Worm (Caenorhabditis elegans) whole organism, mixed stage, embryonic: ENCODE measurements around the gene evl-20.

Source experiments
- M03D4.4 ChIP-seq: sonication (generic microtip); optimal IDR thresholded peaks from 2 replicates; lab custom pipeline; 2017; ENCODE audit warnings: mild to moderate bottlenecking, missing genetic modification characterization, missing compliant biosample characterization
- bed-3 ChIP-seq: fragments of 200-800 bp; sonication (Bioruptor generic); optimal IDR thresholded peaks from 3 replicates; lab custom pipeline; 2018; ENCODE audit warnings: mild to moderate bottlenecking, missing genetic modification characterization, moderate library complexity, missing compliant biosample characterization
- blmp-1 ChIP-seq: fragments of 150-350 bp; optimal IDR thresholded peaks from 2 replicates; lab custom pipeline; 2014; ENCODE audit warnings: missing biosample characterization, missing genetic modification characterization
- ceh-43 ChIP-seq: fragments of 200-800 bp; sonication (Bioruptor generic); optimal IDR thresholded peaks from 2 replicates; lab custom pipeline; 2018; ENCODE audit warnings: mild to moderate bottlenecking, missing genetic modification characterization, moderate library complexity, missing compliant biosample characterization
- ceh-83 ChIP-seq: fragments of 200-800 bp; sonication (Bioruptor generic); optimal IDR thresholded peaks from 2 replicates; lab custom pipeline; 2018; ENCODE audit warnings: mild to moderate bottlenecking, missing genetic modification characterization, missing compliant biosample characterization
- cnd-1 ChIP-seq: fragments of 200-800 bp; sonication (Bioruptor generic); optimal IDR thresholded peaks from 2 replicates; lab custom pipeline; 2018; ENCODE audit warnings: mild to moderate bottlenecking, missing genetic modification characterization, missing compliant biosample characterization
- drap-1 ChIP-seq: fragments of 200-800 bp; sonication (Bioruptor generic); optimal IDR thresholded peaks from 3 replicates; lab custom pipeline; 2018; ENCODE audit warnings: mild to moderate bottlenecking, missing genetic modification characterization, missing compliant biosample characterization
- elt-1 ChIP-seq: sonication (generic microtip); optimal IDR thresholded peaks from 2 replicates; lab custom pipeline; 2017; ENCODE audit warnings: missing genetic modification characterization, mild to moderate bottlenecking, missing compliant biosample characterization, antibody characterized with exemption, moderate library complexity, borderline replicate concordance; ENCODE audit not compliant: insufficient read depth
- elt-3 ChIP-seq: fragments of 150-350 bp; optimal IDR thresholded peaks from 2 replicates; lab custom pipeline; 2014; ENCODE audit warnings: missing biosample characterization, missing genetic modification characterization
- flh-1 ChIP-seq: fragments of 200-800 bp; sonication (Bioruptor generic); optimal IDR thresholded peaks from 2 replicates; lab custom pipeline; 2018; ENCODE audit warnings: mild to moderate bottlenecking, missing genetic modification characterization, moderate library complexity, missing compliant biosample characterization
- ham-2 ChIP-seq: fragments of 200-800 bp; sonication (Bioruptor generic); optimal IDR thresholded peaks from 2 replicates; lab custom pipeline; 2018; ENCODE audit warnings: mild to moderate bottlenecking, missing genetic modification characterization, missing compliant biosample characterization
- lin-13 ChIP-seq: fragments of 150-350 bp; optimal IDR thresholded peaks from 2 replicates; lab custom pipeline; 2014; ENCODE audit warnings: missing biosample characterization, missing genetic modification characterization
- lin-32 ChIP-seq: fragments of 200-800 bp; sonication (Bioruptor generic); optimal IDR thresholded peaks from 2 replicates; lab custom pipeline; 2018; ENCODE audit warnings: mild to moderate bottlenecking, missing genetic modification characterization, missing compliant biosample characterization
- lsy-2 ChIP-seq: fragments of 150-350 bp; optimal IDR thresholded peaks from 2 replicates; lab custom pipeline; 2014; ENCODE audit warnings: missing biosample characterization, missing genetic modification characterization
- mab-5 ChIP-seq: fragments of 150-350 bp; optimal IDR thresholded peaks from 2 replicates; lab custom pipeline; 2014; ENCODE audit warnings: missing biosample characterization, missing genetic modification characterization
- mep-1 ChIP-seq: fragments of 150-350 bp; optimal IDR thresholded peaks from 2 replicates; lab custom pipeline; 2017; ENCODE audit warnings: missing biosample characterization, missing genetic modification reagents, missing genetic modification characterization, inconsistent platforms
- mls-2 ChIP-seq: sonication (generic microtip); optimal IDR thresholded peaks from 2 replicates; lab custom pipeline; 2016; ENCODE audit warnings: mild to moderate bottlenecking, missing genetic modification characterization, moderate library complexity, missing compliant biosample characterization
- nhr-12 ChIP-seq: fragments of 150-350 bp; optimal IDR thresholded peaks from 2 replicates; lab custom pipeline; 2014; ENCODE audit warnings: missing biosample characterization, missing genetic modification characterization
- nhr-2 ChIP-seq: fragments of 150-350 bp; optimal IDR thresholded peaks from 2 replicates; lab custom pipeline; 2014; ENCODE audit warnings: missing biosample characterization, missing genetic modification characterization
- nhr-237 ChIP-seq: fragments of 150-350 bp; optimal IDR thresholded peaks from 2 replicates; lab custom pipeline; 2014; ENCODE audit warnings: missing biosample characterization, missing genetic modification characterization
- nhr-28 ChIP-seq: fragments of 150-350 bp; optimal IDR thresholded peaks from 2 replicates; lab custom pipeline; 2014; ENCODE audit warnings: missing biosample characterization, missing genetic modification characterization
- nhr-76 ChIP-seq: sonication (generic microtip); optimal IDR thresholded peaks from 2 replicates; lab custom pipeline; 2017; ENCODE audit warnings: missing biosample characterization, missing genetic modification characterization
- pha-4 ChIP-seq: fragments of 150-350 bp; optimal IDR thresholded peaks from 2 replicates; lab custom pipeline; 2018; ENCODE audit warnings: missing biosample characterization, missing genetic modification reagents, missing genetic modification characterization
- sem-2 ChIP-seq: fragments of 200-800 bp; sonication (Bioruptor generic); optimal IDR thresholded peaks from 2 replicates; lab custom pipeline; 2018; ENCODE audit warnings: mild to moderate bottlenecking, missing genetic modification characterization, missing compliant biosample characterization
- sptf-1 ChIP-seq: sonication (generic microtip); optimal IDR thresholded peaks from 2 replicates; lab custom pipeline; 2017; ENCODE audit warnings: mild to moderate bottlenecking, missing genetic modification characterization, moderate library complexity, missing compliant biosample characterization
- tbx-8 ChIP-seq: fragments of 200-800 bp; sonication (Bioruptor generic); optimal IDR thresholded peaks from 2 replicates; lab custom pipeline; 2018; ENCODE audit warnings: mild to moderate bottlenecking, missing genetic modification characterization, moderate library complexity, missing compliant biosample characterization
- unc-120 ChIP-seq: sonication (generic microtip); optimal IDR thresholded peaks from 2 replicates; lab custom pipeline; 2017; ENCODE audit warnings: missing genetic modification characterization, missing compliant biosample characterization; ENCODE audit not compliant: poor library complexity, severe bottlenecking
- unc-39 ChIP-seq: fragments of 150-350 bp; optimal IDR thresholded peaks from 2 replicates; lab custom pipeline; 2014; ENCODE audit warnings: missing biosample characterization, missing genetic modification characterization
- unc-62 ChIP-seq: fragments of 150-350 bp; optimal IDR thresholded peaks from 2 replicates; lab custom pipeline; 2014; ENCODE audit warnings: missing biosample characterization, missing genetic modification reagents, missing genetic modification characterization
- zip-8 ChIP-seq: fragments of 150-350 bp; optimal IDR thresholded peaks from 2 replicates; lab custom pipeline; 2014; ENCODE audit warnings: missing biosample characterization, missing genetic modification characterization
- ztf-11 ChIP-seq: fragments of 150-350 bp; optimal IDR thresholded peaks from 2 replicates; lab custom pipeline; 2014; ENCODE audit warnings: missing biosample characterization, missing genetic modification characterization

evl-20 gene

ce11 chrII:8405303-8405702, 38.8 kb upstream of the evl-20 start, which contains the start of gene ubc-24:
ubc-24 (plus strand) TSS chrII:8405603.
- TF ChIP-seq nhr-76 (tag; lab: Kevin White, UChicago) (no peak), M03D4.4 (tag; lab: Kevin White, UChicago) (no peak), ceh-43 (GFP tag; lab: Kevin White, UChicago) (no peak), sptf-1 (tag; lab: Kevin White, UChicago) (no peak), unc-39 (no peak), nhr-28 (tag; lab: Kevin White, UChicago) (no peak), nhr-2 (no peak), tbx-8 (GFP tag; lab: Kevin White, UChicago) (no peak), ham-2 (GFP tag; lab: Kevin White, UChicago) (no peak), flh-1 (GFP tag; lab: Kevin White, UChicago) (no peak), drap-1 (no peak), unc-62 (GFP tag; lab: Kevin White, UChicago) (no peak), blmp-1 (no peak), sem-2 (GFP tag; lab: Kevin White, UChicago) (no peak), mep-1 (tag; lab: Kevin White, UChicago) (no peak), unc-120 (no peak), elt-1 (tag; lab: Kevin White, UChicago) (no peak), ztf-11 (tag; lab: Kevin White, UChicago) (no peak), elt-3 (tag; lab: Kevin White, UChicago) (no peak)
- TF ChIP-seq, all 35 proteins: peak for 0

- no peak for TF ChIP-seq nhr-12 (tag; lab: Kevin White, UChicago)
- no peak for TF ChIP-seq lin-32 (GFP tag; lab: Kevin White, UChicago)
- TF ChIP-seq elt-1 (tag; lab: Kevin White, UChicago), result no peak
- no peak for TF ChIP-seq mls-2 (tag; lab: Kevin White, UChicago)
- no peak for TF ChIP-seq unc-120
- no peak for TF ChIP-seq tbx-8 (GFP tag; lab: Kevin White, UChicago)
- TF ChIP-seq elt-3 (tag; lab: Kevin White, UChicago), result no peak
- no peak for TF ChIP-seq pha-4 (tag; lab: Kevin White, UChicago)
- TF ChIP-seq sptf-1 (tag; lab: Kevin White, UChicago), result no peak
- no peak for TF ChIP-seq ceh-43 (GFP tag; lab: Kevin White, UChicago)
- no peak for TF ChIP-seq nhr-28 (tag; lab: Kevin White, UChicago)
- TF ChIP-seq nhr-237 (tag; lab: Kevin White, UChicago), result no peak
- no peak for TF ChIP-seq mep-1 (tag; lab: Kevin White, UChicago)
- no peak for TF ChIP-seq ztf-11 (tag; lab: Kevin White, UChicago)
- no peak for TF ChIP-seq unc-39
- TF ChIP-seq sem-2 (GFP tag; lab: Kevin White, UChicago), result no peak
- no peak for TF ChIP-seq bed-3 (GFP tag; lab: Kevin White, UChicago)
- TF ChIP-seq nhr-2, result no peak
- TF ChIP-seq drap-1, result no peak
- TF ChIP-seq, all 35 proteins: peak for 0
These were observed 36.6 kb upstream of the evl-20 start, which contains the start of gene sra-13 for ce11 chrII:8407491-8407890. sra-13 (plus strand) TSS chrII:8407685.

ce11 chrII:8409538-8409937, 34.6 kb upstream of the evl-20 start:
- TF ChIP-seq ham-2 (GFP tag; lab: Kevin White, UChicago), result no peak
- no peak for TF ChIP-seq ceh-83
- TF ChIP-seq lin-13 (tag; lab: Kevin White, UChicago), result no peak
- TF ChIP-seq lin-32 (GFP tag; lab: Kevin White, UChicago), result no peak
- no peak for TF ChIP-seq mep-1 (tag; lab: Kevin White, UChicago)
- TF ChIP-seq nhr-2, result no peak
- TF ChIP-seq flh-1 (GFP tag; lab: Kevin White, UChicago), result no peak
- no peak for TF ChIP-seq ceh-43 (GFP tag; lab: Kevin White, UChicago)
- TF ChIP-seq mab-5 (tag; lab: Kevin White, UChicago), result no peak
- no peak for TF ChIP-seq cnd-1 (tag; lab: Kevin White, UChicago)
- TF ChIP-seq nhr-12 (tag; lab: Kevin White, UChicago), result no peak
- no peak for TF ChIP-seq nhr-76 (tag; lab: Kevin White, UChicago)
- TF ChIP-seq elt-1 (tag; lab: Kevin White, UChicago), result no peak
- no peak for TF ChIP-seq ztf-11 (tag; lab: Kevin White, UChicago)
- TF ChIP-seq lsy-2, result no peak
- no peak for TF ChIP-seq M03D4.4 (tag; lab: Kevin White, UChicago)
- TF ChIP-seq pha-4 (tag; lab: Kevin White, UChicago), result no peak
- TF ChIP-seq blmp-1, result no peak
- TF ChIP-seq bed-3 (GFP tag; lab: Kevin White, UChicago), result no peak

ce11 chrII:8411002-8411401, 33.1 kb upstream of the evl-20 start:
- TF ChIP-seq elt-1 (tag; lab: Kevin White, UChicago), result peak; percentile 84
- TF ChIP-seq blmp-1, result peak; percentile 7
- TF ChIP-seq zip-8 (tag; lab: Kevin White, UChicago), result peak; percentile 77
- TF ChIP-seq drap-1, result no peak
